Fruit fly (Drosophila melanogaster) whole organism, pupa: Measurements from ENCODE around the gene Tmx3.

ENCODE experiments used
- CG10348 ChIP-seq: fragments of 200-800 bp; sonication (Bioruptor generic); IDR thresholded peaks from 2 replicates; pipeline ENCODE4 v1.3.6; 2022; ENCODE audit warnings: missing biosample characterization, missing genetic modification characterization
- CG12605 ChIP-seq: fragments of 200-800 bp; sonication (Bioruptor generic); IDR thresholded peaks from 2 replicates; pipeline ENCODE4 v1.3.6; 2022; ENCODE audit warnings: missing biosample characterization, missing genetic modification characterization
- CG13204 ChIP-seq: fragments of 200-800 bp; sonication (Bioruptor generic); optimal IDR thresholded peaks from 2 replicates; lab custom pipeline; 2018; ENCODE audit warnings: missing biosample characterization, mild to moderate bottlenecking, missing genetic modification characterization, moderate library complexity
- CG14655 ChIP-seq: fragments of 200-800 bp; sonication (Bioruptor generic); optimal IDR thresholded peaks from 3 replicates; lab custom pipeline; 2017; ENCODE audit warnings: mild to moderate bottlenecking, missing biosample characterization, missing genetic modification reagents, missing genetic modification characterization
- CG15710 ChIP-seq: fragments of 200-800 bp; sonication (Bioruptor generic); optimal IDR thresholded peaks from 2 replicates; lab custom pipeline; 2018; ENCODE audit warnings: missing biosample characterization, mild to moderate bottlenecking, missing genetic modification characterization, moderate library complexity
- CG17806 ChIP-seq: fragments of 200-800 bp; sonication (Bioruptor generic); optimal IDR thresholded peaks from 2 replicates; lab custom pipeline; 2018; ENCODE audit warnings: missing biosample characterization, mild to moderate bottlenecking, missing genetic modification characterization, moderate library complexity
- CG32121 ChIP-seq: fragments of 200-800 bp; sonication (Bioruptor generic); IDR thresholded peaks from 2 replicates; pipeline ENCODE4 v1.3.6; 2022; ENCODE audit warnings: missing biosample characterization, missing genetic modification characterization
- CG34367 ChIP-seq: fragments of 200-800 bp; sonication (Bioruptor generic); optimal IDR thresholded peaks from 2 replicates; lab custom pipeline; 2018; ENCODE audit warnings: missing biosample characterization, mild to moderate bottlenecking, missing genetic modification characterization
- CG4496 ChIP-seq: fragments of 200-800 bp; sonication (Bioruptor generic); IDR thresholded peaks from 3 replicates; pipeline ENCODE4 v1.3.6; 2022; ENCODE audit warnings: missing biosample characterization, missing genetic modification characterization
- CG8159 ChIP-seq: fragments of 200-800 bp; sonication (Bioruptor generic); optimal IDR thresholded peaks from 3 replicates; lab custom pipeline; 2018; ENCODE audit warnings: missing biosample characterization, mild to moderate bottlenecking, missing genetic modification characterization, moderate library complexity
- CG8301 ChIP-seq: fragments of 200-800 bp; sonication (Bioruptor generic); optimal IDR thresholded peaks from 2 replicates; lab custom pipeline; 2018; ENCODE audit warnings: missing biosample characterization, mild to moderate bottlenecking, missing genetic modification characterization
- CG9948 ChIP-seq: fragments of 200-800 bp; sonication (Bioruptor generic); optimal IDR thresholded peaks from 2 replicates; lab custom pipeline; 2018; ENCODE audit warnings: missing biosample characterization, mild to moderate bottlenecking, missing genetic modification characterization, moderate library complexity
- D1 ChIP-seq: fragments of 200-800 bp; sonication (Bioruptor generic); optimal IDR thresholded peaks from 2 replicates; lab custom pipeline; 2018; ENCODE audit warnings: missing biosample characterization, mild to moderate bottlenecking, missing genetic modification characterization, moderate library complexity
- EcR ChIP-seq: fragments of 200-800 bp; sonication (Bioruptor generic); optimal IDR thresholded peaks from 3 replicates; lab custom pipeline; 2019; ENCODE audit warnings: missing biosample characterization, missing genetic modification characterization, mild to moderate bottlenecking, moderate library complexity, missing genetic modification reagents
- Ets98B ChIP-seq: fragments of 200-800 bp; sonication (Bioruptor generic); IDR thresholded peaks from 2 replicates; pipeline ENCODE4 v1.3.6; 2022; ENCODE audit warnings: missing biosample characterization, missing genetic modification characterization
- Pif1A ChIP-seq: fragments of 200-800 bp; sonication (Bioruptor generic); optimal IDR thresholded peaks from 3 replicates; lab custom pipeline; 2016; ENCODE audit warnings: missing biosample characterization, missing genetic modification characterization
- Pif1B ChIP-seq: fragments of 200-800 bp; sonication (Bioruptor generic); optimal IDR thresholded peaks from 3 replicates; lab custom pipeline; 2016; ENCODE audit warnings: missing biosample characterization, missing genetic modification characterization
- Snoo ChIP-seq: fragments of 200-800 bp; sonication (Bioruptor generic); optimal IDR thresholded peaks from 3 replicates; lab custom pipeline; 2017; ENCODE audit warnings: missing biosample characterization, mild to moderate bottlenecking, missing genetic modification characterization, inconsistent platforms
- fd96Ca ChIP-seq: fragments of 200-800 bp; sonication (Bioruptor generic); IDR thresholded peaks from 3 replicates; pipeline ENCODE4 v1.3.6; 2022; ENCODE audit warnings: missing biosample characterization, missing genetic modification characterization
- gl ChIP-seq: fragments of 200-800 bp; sonication (Bioruptor generic); optimal IDR thresholded peaks from 2 replicates; lab custom pipeline; 2018; ENCODE audit warnings: missing biosample characterization, mild to moderate bottlenecking, missing genetic modification characterization
- rn ChIP-seq: fragments of 200-800 bp; sonication (Bioruptor generic); IDR thresholded peaks from 2 replicates; pipeline ENCODE4 v1.3.6; 2022; ENCODE audit warnings: missing biosample characterization, missing genetic modification characterization

The Tmx3 gene

dm6 chr3L:16202550-16202949 lies 26.4 kb upstream of the Tmx3 start:
- TF ChIP-seq CG10348 (GFP tag; lab: Robert Waterston, UW): no peak
- TF ChIP-seq CG34367: peak; percentile 34
- TF ChIP-seq CG14655: peak; percentile 64
- TF ChIP-seq CG4496 (GFP tag; lab: Robert Waterston, UW): no peak
- peak; percentile 64 for TF ChIP-seq CG9948 (tag; lab: Kevin White, UChicago)
- TF ChIP-seq CG12605 (GFP tag; lab: Robert Waterston, UW): no peak
- peak; percentile 68 for TF ChIP-seq CG17806 (tag; lab: Kevin White, UChicago)
- peak; percentile 61 for TF ChIP-seq CG8159 (tag; lab: Kevin White, UChicago)
- TF ChIP-seq Ets98B (GFP tag; lab: Robert Waterston, UW): no peak
- TF ChIP-seq CG32121: no peak
- TF ChIP-seq CG8301: peak; percentile 38
- TF ChIP-seq gl (tag; lab: Kevin White, UChicago): peak; percentile 12
- TF ChIP-seq Snoo (tag; lab: Kevin White, UChicago): peak; percentile 52
- no peak for TF ChIP-seq fd96Ca (GFP tag; lab: Robert Waterston, UW)
- peak; percentile 2 for TF ChIP-seq CG13204 (GFP tag; lab: Kevin White, UChicago)
- peak; percentile 49 for TF ChIP-seq Pif1B (GFP tag; lab: Kevin White, UChicago)
- TF ChIP-seq EcR (GFP tag; lab: Kevin White, UChicago): no peak
- peak; percentile 57 for TF ChIP-seq CG15710 (tag; lab: Kevin White, UChicago)
- TF ChIP-seq rn (GFP tag; lab: Robert Waterston, UW): no peak
- TF ChIP-seq Pif1A (GFP tag; lab: Kevin White, UChicago): peak; percentile 37
- no peak for TF ChIP-seq D1 (tag; lab: Kevin White, UChicago)

- peak; percentile 61 for TF ChIP-seq CG32121
- no peak; the same call in 1 of the 2 replicates for TF ChIP-seq rn (GFP tag; lab: Robert Waterston, UW)
- TF ChIP-seq D1 (tag; lab: Kevin White, UChicago): peak; percentile 32
- TF ChIP-seq CG13204 (GFP tag; lab: Kevin White, UChicago): no peak
- TF ChIP-seq CG12605 (GFP tag; lab: Robert Waterston, UW): peak; percentile 39; the same call in 1 of the 2 replicates
- TF ChIP-seq CG17806 (tag; lab: Kevin White, UChicago): peak; percentile 75
- peak; percentile 47 for TF ChIP-seq CG8301
- TF ChIP-seq CG15710 (tag; lab: Kevin White, UChicago): peak; percentile 76
- TF ChIP-seq CG9948 (tag; lab: Kevin White, UChicago): peak; percentile 76
- peak; percentile 33 for TF ChIP-seq gl (tag; lab: Kevin White, UChicago)
- TF ChIP-seq EcR (GFP tag; lab: Kevin White, UChicago): no peak
- TF ChIP-seq fd96Ca (GFP tag; lab: Robert Waterston, UW): peak; percentile 59; the same call in 1 of the 3 replicates
- TF ChIP-seq Ets98B (GFP tag; lab: Robert Waterston, UW): peak; percentile 61
- TF ChIP-seq CG8159 (tag; lab: Kevin White, UChicago): peak; percentile 81
- TF ChIP-seq CG14655: peak; percentile 57
- no peak for TF ChIP-seq CG10348 (GFP tag; lab: Robert Waterston, UW)
- peak; percentile 65 for TF ChIP-seq Snoo (tag; lab: Kevin White, UChicago)
- TF ChIP-seq Pif1A (GFP tag; lab: Kevin White, UChicago): peak; percentile 44
- TF ChIP-seq Pif1B (GFP tag; lab: Kevin White, UChicago): peak; percentile 10
- TF ChIP-seq CG4496 (GFP tag; lab: Robert Waterston, UW): peak; percentile 74
- peak; percentile 55 for TF ChIP-seq CG34367
Measured at dm6 chr3L:16203236-16203635, 25.7 kb upstream of the Tmx3 start.

dm6 chr3L:16204128-16204527 lies 24.8 kb upstream of the Tmx3 start:
- TF ChIP-seq Snoo (tag; lab: Kevin White, UChicago) (peak; percentile 72), CG34367 (peak; percentile 66), D1 (tag; lab: Kevin White, UChicago) (peak; percentile 38), CG32121 (0 out of 2 replicates have a peak, but pooled peaks have one; percentile 38), CG8159 (tag; lab: Kevin White, UChicago) (peak; percentile 89), Ets98B (GFP tag; lab: Robert Waterston, UW) (0 out of 2 replicates have a peak, but pooled peaks have one; percentile 16), Pif1A (GFP tag; lab: Kevin White, UChicago) (peak; percentile 34), rn (GFP tag; lab: Robert Waterston, UW) (peak; percentile 21; the same call in 1 of the 2 replicates), CG13204 (GFP tag; lab: Kevin White, UChicago) (no peak), CG12605 (GFP tag; lab: Robert Waterston, UW) (no peak), EcR (GFP tag; lab: Kevin White, UChicago) (peak; percentile 15), CG17806 (tag; lab: Kevin White, UChicago) (peak; percentile 84), CG9948 (tag; lab: Kevin White, UChicago) (peak; percentile 76), CG10348 (GFP tag; lab: Robert Waterston, UW) (no peak), CG4496 (GFP tag; lab: Robert Waterston, UW) (no peak), CG15710 (tag; lab: Kevin White, UChicago) (peak; percentile 82), gl (tag; lab: Kevin White, UChicago) (peak; percentile 17), fd96Ca (GFP tag; lab: Robert Waterston, UW) (no peak), CG14655 (peak; percentile 43), Pif1B (GFP tag; lab: Kevin White, UChicago) (peak; percentile 60), CG8301 (peak; percentile 16)
- TF ChIP-seq, all 21 proteins: peak for 16

dm6 chr3L:16208053-16208838 lies 20.7 kb upstream of the Tmx3 start:
- TF ChIP-seq CG34367 (peak; percentile 35), fd96Ca (GFP tag; lab: Robert Waterston, UW) (no peak), rn (GFP tag; lab: Robert Waterston, UW) (no peak), gl (tag; lab: Kevin White, UChicago) (no peak), CG12605 (GFP tag; lab: Robert Waterston, UW) (no peak), CG17806 (tag; lab: Kevin White, UChicago) (peak; percentile 24), Snoo (tag; lab: Kevin White, UChicago) (no peak), CG15710 (tag; lab: Kevin White, UChicago) (peak; percentile 59), CG4496 (GFP tag; lab: Robert Waterston, UW) (0 out of 3 replicates have a peak, but pooled peaks have one; percentile 37), CG14655 (no peak), CG9948 (tag; lab: Kevin White, UChicago) (peak; percentile 35), CG13204 (GFP tag; lab: Kevin White, UChicago) (peak; percentile 62), EcR (GFP tag; lab: Kevin White, UChicago) (no peak), CG8159 (tag; lab: Kevin White, UChicago) (peak; percentile 80), CG10348 (GFP tag; lab: Robert Waterston, UW) (no peak)
